Fruit fly (Drosophila melanogaster): ENCODE measurements around the gene CG5653.

The CG5653 gene

dm6 chr3L:8920710-8921109, 45.5 kb downstream of the CG5653 start (continued):
- peak; percentile 37; the same call in 1 of the 2 replicates for TF ChIP-seq NFAT (GFP tag; IDR thresholded peaks at IDR 0.05)
- TF ChIP-seq sens (GFP tag) = peak; percentile 93
- peak; percentile 62 for TF ChIP-seq seq (GFP tag; IDR thresholded peaks at IDR 0.05)
- TF ChIP-seq tna (GFP tag; IDR thresholded peaks at IDR 0.05; ENCODE audit: partially characterized antibody) = no peak
- TF ChIP-seq CG18476 (GFP tag; optimal IDR thresholded peaks at IDR 0.05) = peak; percentile 37
- TF ChIP-seq Dfd (GFP tag; optimal IDR thresholded peaks at IDR 0.05) = no peak
- TF ChIP-seq Oli (tag; optimal IDR thresholded peaks at IDR 0.05) = peak; percentile 80
- no peak for TF ChIP-seq inv (GFP tag; IDR thresholded peaks at IDR 0.05; ENCODE audit: partially characterized antibody)
- TF ChIP-seq Fer1 (GFP tag; optimal IDR thresholded peaks at IDR 0.05) = peak; percentile 84
- peak; percentile 73 for TF ChIP-seq CG17328 (GFP tag; IDR thresholded peaks at IDR 0.05)
- TF ChIP-seq CG2678 (tag; optimal IDR thresholded peaks at IDR 0.05) = peak; percentile 60
- peak; percentile 51 for TF ChIP-seq pum (GFP tag; optimal IDR thresholded peaks at IDR 0.05)
- no peak for TF ChIP-seq br (optimal IDR thresholded peaks at IDR 0.05)
- TF ChIP-seq HLH54F (GFP tag; optimal IDR thresholded peaks at IDR 0.05) = peak; percentile 44
- peak; percentile 20 for TF ChIP-seq CG12236 (GFP tag; optimal IDR thresholded peaks at IDR 0.05)
- TF ChIP-seq Ssrp (tag; optimal IDR thresholded peaks at IDR 0.05) = peak; percentile 54
- peak; percentile 57; the same call in 2 of the 3 replicates for TF ChIP-seq CG17361 (GFP tag; IDR thresholded peaks at IDR 0.05)
- TF ChIP-seq CG7372 (GFP tag; IDR thresholded peaks at IDR 0.05) = peak; percentile 27; the same call in 1 of the 2 replicates
- TF ChIP-seq CG1233 (GFP tag; optimal IDR thresholded peaks at IDR 0.05) = no peak
- peak in 1 of 2 experiments; percentile 18 for TF ChIP-seq Hr78 (GFP tag; optimal IDR thresholded peaks at IDR 0.05)
- TF ChIP-seq crol (GFP tag; IDR thresholded peaks at IDR 0.05) = no peak
- TF ChIP-seq Sox100B (GFP tag; optimal IDR thresholded peaks at IDR 0.05) = peak; percentile 73
- no peak; the same call in 1 of the 2 replicates for TF ChIP-seq toy (GFP tag; IDR thresholded peaks at IDR 0.05)
- TF ChIP-seq CG8944 (GFP tag; optimal IDR thresholded peaks at IDR 0.05) = no peak
- TF ChIP-seq Jarid2 (GFP tag; optimal IDR thresholded peaks at IDR 0.05) = no peak
- TF ChIP-seq tin (GFP tag; optimal IDR thresholded peaks at IDR 0.05) = peak; percentile 69
- no peak for TF ChIP-seq lov (optimal IDR thresholded peaks at IDR 0.05)
- 0 out of 3 replicates have a peak, but pooled peaks have one; percentile 50 for TF ChIP-seq lov (GFP tag; IDR thresholded peaks at IDR 0.05)

- TF ChIP-seq Mrtf (GFP tag; IDR thresholded peaks at IDR 0.05) (no peak), row (GFP tag; IDR thresholded peaks at IDR 0.05) (no peak), Opbp (GFP tag; IDR thresholded peaks at IDR 0.05; ENCODE audit: partially characterized antibody) (no peak), cg (GFP tag; optimal IDR thresholded peaks at IDR 0.05) (peak; percentile 16), Blimp-1 (GFP tag; optimal IDR thresholded peaks at IDR 0.05) (peak; percentile 62), CG4328 (GFP tag; optimal IDR thresholded peaks at IDR 0.05) (no peak), twi (tag; optimal IDR thresholded peaks at IDR 0.05) (no peak), HLHmδ (GFP tag; optimal IDR thresholded peaks at IDR 0.05) (no peak), CG17359 (tag; optimal IDR thresholded peaks at IDR 0.05) (no peak), vvl (GFP tag; IDR thresholded peaks at IDR 0.05) (peak; percentile 20; the same call in 1 of the 2 replicates), disco-r (GFP tag; optimal IDR thresholded peaks at IDR 0.05) (no peak), CG8281 (tag; optimal IDR thresholded peaks at IDR 0.05) (peak; percentile 50), Bdp1 (GFP tag; optimal IDR thresholded peaks at IDR 0.05) (no peak), CG12942 (GFP tag; optimal IDR thresholded peaks at IDR 0.05) (no peak), Awh (GFP tag; IDR thresholded peaks at IDR 0.05) (peak; percentile 60; the same call in 1 of the 2 replicates), sc (optimal IDR thresholded peaks at IDR 0.05) (no peak), sc (GFP tag; optimal IDR thresholded peaks at IDR 0.05) (no peak), Eip74EF (GFP tag; optimal IDR thresholded peaks at IDR 0.05) (no peak), ato (GFP tag; IDR thresholded peaks at IDR 0.05; ENCODE audit: partially characterized antibody) (no peak), Med (GFP tag) (peak; percentile 1), gcm (GFP tag; optimal IDR thresholded peaks at IDR 0.05) (no peak), CG7372 (GFP tag; IDR thresholded peaks at IDR 0.05) (no peak), CG15479 (GFP tag; optimal IDR thresholded peaks at IDR 0.05) (no peak), ken (GFP tag; IDR thresholded peaks at IDR 0.05) (no peak), Scr (GFP tag; IDR thresholded peaks at IDR 0.05; ENCODE audit: partially characterized antibody) (no peak)
Observed at dm6 chr3L:8919678-8920077, 46.5 kb downstream of the CG5653 start.
